Worm (Caenorhabditis elegans) whole organism, mixed stage, embryonic: ENCODE data around the gene ipp-5.

Experiments
- M03D4.4 ChIP-seq: sonication (generic microtip); optimal IDR thresholded peaks from 2 replicates; lab custom pipeline; 2017; ENCODE audit warnings: mild to moderate bottlenecking, missing genetic modification characterization, missing compliant biosample characterization
- bed-3 ChIP-seq: fragments of 200-800 bp; sonication (Bioruptor generic); optimal IDR thresholded peaks from 3 replicates; lab custom pipeline; 2018; ENCODE audit warnings: mild to moderate bottlenecking, missing genetic modification characterization, moderate library complexity, missing compliant biosample characterization
- ceh-39 ChIP-seq: fragments of 150-350 bp; optimal IDR thresholded peaks from 2 replicates; lab custom pipeline; 2014; ENCODE audit warnings: missing biosample characterization, missing genetic modification characterization
- ceh-43 ChIP-seq: fragments of 200-800 bp; sonication (Bioruptor generic); optimal IDR thresholded peaks from 2 replicates; lab custom pipeline; 2018; ENCODE audit warnings: mild to moderate bottlenecking, missing genetic modification characterization, moderate library complexity, missing compliant biosample characterization
- ceh-83 ChIP-seq: fragments of 200-800 bp; sonication (Bioruptor generic); optimal IDR thresholded peaks from 2 replicates; lab custom pipeline; 2018; ENCODE audit warnings: mild to moderate bottlenecking, missing genetic modification characterization, missing compliant biosample characterization
- ces-1 ChIP-seq: fragments of 150-350 bp; optimal IDR thresholded peaks from 2 replicates; lab custom pipeline; 2014; ENCODE audit warnings: missing biosample characterization, missing genetic modification reagents, missing genetic modification characterization
- cnd-1 ChIP-seq: fragments of 200-800 bp; sonication (Bioruptor generic); optimal IDR thresholded peaks from 2 replicates; lab custom pipeline; 2018; ENCODE audit warnings: mild to moderate bottlenecking, missing genetic modification characterization, missing compliant biosample characterization
- drap-1 ChIP-seq: fragments of 200-800 bp; sonication (Bioruptor generic); optimal IDR thresholded peaks from 3 replicates; lab custom pipeline; 2018; ENCODE audit warnings: mild to moderate bottlenecking, missing genetic modification characterization, missing compliant biosample characterization
- elt-1 ChIP-seq: sonication (generic microtip); optimal IDR thresholded peaks from 2 replicates; lab custom pipeline; 2017; ENCODE audit warnings: missing genetic modification characterization, mild to moderate bottlenecking, missing compliant biosample characterization, antibody characterized with exemption, moderate library complexity, borderline replicate concordance; ENCODE audit not compliant: insufficient read depth
- elt-3 ChIP-seq: fragments of 150-350 bp; optimal IDR thresholded peaks from 2 replicates; lab custom pipeline; 2014; ENCODE audit warnings: missing biosample characterization, missing genetic modification characterization
- flh-1 ChIP-seq: fragments of 200-800 bp; sonication (Bioruptor generic); optimal IDR thresholded peaks from 2 replicates; lab custom pipeline; 2018; ENCODE audit warnings: mild to moderate bottlenecking, missing genetic modification characterization, moderate library complexity, missing compliant biosample characterization
- hlh-1 ChIP-seq: fragments of 150-350 bp; optimal IDR thresholded peaks from 2 replicates; lab custom pipeline; 2014; ENCODE audit warnings: missing biosample characterization, missing genetic modification reagents, missing genetic modification characterization
- lin-13 ChIP-seq: fragments of 150-350 bp; optimal IDR thresholded peaks from 2 replicates; lab custom pipeline; 2014; ENCODE audit warnings: missing biosample characterization, missing genetic modification characterization
- lin-32 ChIP-seq: fragments of 200-800 bp; sonication (Bioruptor generic); optimal IDR thresholded peaks from 2 replicates; lab custom pipeline; 2018; ENCODE audit warnings: mild to moderate bottlenecking, missing genetic modification characterization, missing compliant biosample characterization
- lsy-2 ChIP-seq: fragments of 150-350 bp; optimal IDR thresholded peaks from 2 replicates; lab custom pipeline; 2014; ENCODE audit warnings: missing biosample characterization, missing genetic modification characterization
- mab-5 ChIP-seq: fragments of 150-350 bp; optimal IDR thresholded peaks from 2 replicates; lab custom pipeline; 2014; ENCODE audit warnings: missing biosample characterization, missing genetic modification characterization
- mep-1 ChIP-seq: fragments of 150-350 bp; optimal IDR thresholded peaks from 2 replicates; lab custom pipeline; 2017; ENCODE audit warnings: missing biosample characterization, missing genetic modification reagents, missing genetic modification characterization, inconsistent platforms
- mls-2 ChIP-seq: sonication (generic microtip); optimal IDR thresholded peaks from 2 replicates; lab custom pipeline; 2016; ENCODE audit warnings: mild to moderate bottlenecking, missing genetic modification characterization, moderate library complexity, missing compliant biosample characterization
- nhr-12 ChIP-seq: fragments of 150-350 bp; optimal IDR thresholded peaks from 2 replicates; lab custom pipeline; 2014; ENCODE audit warnings: missing biosample characterization, missing genetic modification characterization
- nhr-2 ChIP-seq: fragments of 150-350 bp; optimal IDR thresholded peaks from 2 replicates; lab custom pipeline; 2014; ENCODE audit warnings: missing biosample characterization, missing genetic modification characterization
- nhr-237 ChIP-seq: fragments of 150-350 bp; optimal IDR thresholded peaks from 2 replicates; lab custom pipeline; 2014; ENCODE audit warnings: missing biosample characterization, missing genetic modification characterization
- nhr-76 ChIP-seq: sonication (generic microtip); optimal IDR thresholded peaks from 2 replicates; lab custom pipeline; 2017; ENCODE audit warnings: missing biosample characterization, missing genetic modification characterization
- pha-4 ChIP-seq: fragments of 150-350 bp; optimal IDR thresholded peaks from 2 replicates; lab custom pipeline; 2018; ENCODE audit warnings: missing biosample characterization, missing genetic modification reagents, missing genetic modification characterization
- sem-2 ChIP-seq: fragments of 200-800 bp; sonication (Bioruptor generic); optimal IDR thresholded peaks from 2 replicates; lab custom pipeline; 2018; ENCODE audit warnings: mild to moderate bottlenecking, missing genetic modification characterization, missing compliant biosample characterization
- snpc-4 ChIP-seq: fragments of 150-350 bp; optimal IDR thresholded peaks from 2 replicates; lab custom pipeline; 2014; ENCODE audit warnings: missing biosample characterization, missing genetic modification characterization
- sptf-1 ChIP-seq: sonication (generic microtip); optimal IDR thresholded peaks from 2 replicates; lab custom pipeline; 2017; ENCODE audit warnings: mild to moderate bottlenecking, missing genetic modification characterization, moderate library complexity, missing compliant biosample characterization
- tbx-8 ChIP-seq: fragments of 200-800 bp; sonication (Bioruptor generic); optimal IDR thresholded peaks from 2 replicates; lab custom pipeline; 2018; ENCODE audit warnings: mild to moderate bottlenecking, missing genetic modification characterization, moderate library complexity, missing compliant biosample characterization
- unc-120 ChIP-seq: sonication (generic microtip); optimal IDR thresholded peaks from 2 replicates; lab custom pipeline; 2017; ENCODE audit warnings: missing genetic modification characterization, missing compliant biosample characterization; ENCODE audit not compliant: poor library complexity, severe bottlenecking
- unc-39 ChIP-seq: fragments of 150-350 bp; optimal IDR thresholded peaks from 2 replicates; lab custom pipeline; 2014; ENCODE audit warnings: missing biosample characterization, missing genetic modification characterization
- unc-62 ChIP-seq: fragments of 150-350 bp; optimal IDR thresholded peaks from 2 replicates; lab custom pipeline; 2014; ENCODE audit warnings: missing biosample characterization, missing genetic modification reagents, missing genetic modification characterization
- zip-8 ChIP-seq: fragments of 150-350 bp; optimal IDR thresholded peaks from 2 replicates; lab custom pipeline; 2014; ENCODE audit warnings: missing biosample characterization, missing genetic modification characterization

ipp-5 gene

ce11 chrX:5995613-5996206 is 35.6 kb upstream of the ipp-5 start, which contains the start of gene inx-3 (continued):
- TF ChIP-seq pha-4 (tag; lab: Kevin White, UChicago) (no peak), bed-3 (GFP tag; lab: Kevin White, UChicago) (no peak)
- TF ChIP-seq, all 35 proteins: peak for 9

- no peak for TF ChIP-seq sem-2 (GFP tag; lab: Kevin White, UChicago)
- no peak for TF ChIP-seq lin-32 (GFP tag; lab: Kevin White, UChicago)
- no peak for TF ChIP-seq nhr-2 (tag; lab: Kevin White, UChicago)
- TF ChIP-seq lin-13: no peak
- no peak for TF ChIP-seq unc-62 (GFP tag; lab: Kevin White, UChicago)
- no peak for TF ChIP-seq unc-120
- TF ChIP-seq drap-1 (GFP tag; lab: Kevin White, UChicago): no peak
- no peak for TF ChIP-seq nhr-12 (tag; lab: Kevin White, UChicago)
- TF ChIP-seq tbx-8: no peak
- no peak for TF ChIP-seq elt-3
- no peak for TF ChIP-seq pha-4 (tag; lab: Kevin White, UChicago)
- no peak for TF ChIP-seq snpc-4 (tag; lab: Kevin White, UChicago)
- no peak for TF ChIP-seq mab-5
Measured at ce11 chrX:5999103-5999554, 32.1 kb upstream of the ipp-5 start, which contains the start of gene F22F4.9. Gene F22F4.9, minus strand, starts transcription at chrX:5999504.

ce11 chrX:6001432-6001831 is 29.8 kb upstream of the ipp-5 start, which contains the start of gene F22F4.4:
Gene F22F4.4, minus strand, starts transcription at chrX:6001532.
- TF ChIP-seq tbx-8: no peak
- no peak for TF ChIP-seq elt-1
- TF ChIP-seq lsy-2: no peak
- no peak for TF ChIP-seq mep-1 (tag; lab: Kevin White, UChicago)
- TF ChIP-seq M03D4.4 (tag; lab: Kevin White, UChicago): no peak
- TF ChIP-seq nhr-12 (tag; lab: Kevin White, UChicago): no peak
- no peak for TF ChIP-seq ceh-39 (tag; lab: Kevin White, UChicago)
- TF ChIP-seq bed-3 (GFP tag; lab: Kevin White, UChicago): no peak
- TF ChIP-seq ceh-43 (GFP tag; lab: Kevin White, UChicago): no peak
- no peak for TF ChIP-seq mab-5
- TF ChIP-seq sptf-1 (tag; lab: Kevin White, UChicago): no peak
- TF ChIP-seq zip-8 (tag; lab: Kevin White, UChicago): no peak
- no peak for TF ChIP-seq hlh-1
- no peak for TF ChIP-seq lin-32 (GFP tag; lab: Kevin White, UChicago)
- TF ChIP-seq cnd-1 (tag; lab: Kevin White, UChicago): no peak
- no peak for TF ChIP-seq nhr-237
- no peak for TF ChIP-seq mls-2 (tag; lab: Kevin White, UChicago)
- no peak for TF ChIP-seq sem-2 (GFP tag; lab: Kevin White, UChicago)
- TF ChIP-seq unc-39: no peak

ce11 chrX:6002479-6002878 is 28.8 kb upstream of the ipp-5 start:
- TF ChIP-seq ces-1 (GFP tag; lab: Kevin White, UChicago) (no peak), drap-1 (GFP tag; lab: Kevin White, UChicago) (no peak), unc-39 (no peak), nhr-12 (tag; lab: Kevin White, UChicago) (no peak), lsy-2 (no peak), bed-3 (GFP tag; lab: Kevin White, UChicago) (no peak), M03D4.4 (tag; lab: Kevin White, UChicago) (no peak), snpc-4 (tag; lab: Kevin White, UChicago) (no peak), sem-2 (GFP tag; lab: Kevin White, UChicago) (no peak), sptf-1 (tag; lab: Kevin White, UChicago) (no peak), hlh-1 (no peak), nhr-2 (tag; lab: Kevin White, UChicago) (no peak), ceh-39 (tag; lab: Kevin White, UChicago) (no peak), elt-1 (no peak)
- TF ChIP-seq, all 35 proteins: peak for 0

DNA sequence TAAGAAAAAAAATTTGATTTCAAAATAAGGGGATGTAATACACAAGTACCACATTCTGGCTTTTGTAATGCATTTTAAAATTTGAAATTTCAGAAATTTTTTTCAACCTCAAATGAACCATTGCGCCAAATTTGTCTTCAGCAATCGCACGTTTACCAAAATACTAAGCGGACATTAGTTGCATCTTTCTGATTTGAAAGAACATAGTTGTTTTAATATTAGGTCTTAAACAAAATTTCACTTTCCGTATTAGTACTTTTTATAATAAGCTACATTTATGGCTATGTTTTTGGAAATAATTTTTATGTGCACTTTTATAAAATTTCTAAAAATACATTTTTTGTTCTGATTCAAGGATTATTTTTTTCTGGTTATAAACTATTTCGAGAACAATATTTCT is 27.4 kb upstream of the ipp-5 start, which contains the start of gene sups-1:
TSS of gene sups-1 (plus strand) at position 301 of the 400 bp plus-strand sequence.
- no peak for TF ChIP-seq nhr-76 (tag; lab: Kevin White, UChicago)
- TF ChIP-seq cnd-1 (tag; lab: Kevin White, UChicago): no peak
- no peak for TF ChIP-seq mab-5
- no peak for TF ChIP-seq bed-3 (GFP tag; lab: Kevin White, UChicago)
- TF ChIP-seq flh-1 (GFP tag; lab: Kevin White, UChicago): no peak
- no peak for TF ChIP-seq ceh-83 (GFP tag; lab: Kevin White, UChicago)
- TF ChIP-seq hlh-1: no peak
- TF ChIP-seq mep-1 (tag; lab: Kevin White, UChicago): no peak
- no peak for TF ChIP-seq ceh-39 (tag; lab: Kevin White, UChicago)
- TF ChIP-seq, all 35 proteins: peak for 0
